Fruit fly (Drosophila melanogaster) whole organism, embryonic: ENCODE results near the gene CG14535.
A peak's percentile ranks its signal among the peaks of the same experiment; 100 is the strongest.

ENCODE experiments used
- Atf6 ChIP-seq: fragments of 200-800 bp; sonication (Bioruptor generic); IDR thresholded peaks from 2 replicates; pipeline ENCODE4 v1.3.6; 2022; ENCODE audit warnings: missing biosample characterization, missing genetic modification characterization
- B-H2 ChIP-seq: fragments of 200-800 bp; sonication (Bioruptor generic); optimal IDR thresholded peaks from 2 replicates; lab custom pipeline; 2018; ENCODE audit warnings: missing biosample characterization, mild to moderate bottlenecking, missing genetic modification characterization
- BtbVII ChIP-seq: fragments of 200-800 bp; sonication (Bioruptor generic); optimal IDR thresholded peaks from 3 replicates; lab custom pipeline; 2017; ENCODE audit warnings: missing biosample characterization, mild to moderate bottlenecking, missing genetic modification characterization
- CG10147 ChIP-seq: fragments of 200-800 bp; sonication (Bioruptor generic); optimal IDR thresholded peaks from 2 replicates; lab custom pipeline; 2019; ENCODE audit warnings: missing biosample characterization, mild to moderate bottlenecking, missing genetic modification characterization, moderate library complexity
- CG11247 ChIP-seq: fragments of 200-800 bp; sonication (Bioruptor generic); IDR thresholded peaks from 2 replicates; pipeline ENCODE4 v1.3.6; 2022; ENCODE audit warnings: missing biosample characterization, missing genetic modification characterization
- CG11504 ChIP-seq: fragments of 200-800 bp; sonication (Bioruptor generic); optimal IDR thresholded peaks from 3 replicates; lab custom pipeline; 2019; ENCODE audit warnings: missing biosample characterization, mild to moderate bottlenecking, missing genetic modification characterization, moderate library complexity
- CG12659 ChIP-seq: fragments of 200-800 bp; sonication (Bioruptor generic); optimal IDR thresholded peaks from 3 replicates; lab custom pipeline; 2017; ENCODE audit warnings: mild to moderate bottlenecking, missing biosample characterization, missing genetic modification reagents, missing genetic modification characterization
- CG15696 ChIP-seq: fragments of 200-800 bp; sonication (Bioruptor generic); optimal IDR thresholded peaks from 2 replicates; lab custom pipeline; 2019; ENCODE audit warnings: missing biosample characterization, mild to moderate bottlenecking, missing genetic modification characterization, moderate library complexity
- CG1603 ChIP-seq: fragments of 200-800 bp; sonication (Bioruptor generic); optimal IDR thresholded peaks from 2 replicates; lab custom pipeline; 2019; ENCODE audit warnings: missing biosample characterization, mild to moderate bottlenecking, missing genetic modification characterization, moderate library complexity
- CG16813 ChIP-seq: fragments of 200-800 bp; sonication (Bioruptor generic); IDR thresholded peaks from 3 replicates; pipeline ENCODE4 v1.3.6; 2022; ENCODE audit warnings: missing biosample characterization, missing genetic modification characterization; ENCODE audit not compliant: partially characterized antibody
- CG2120 ChIP-seq: fragments of 200-800 bp; sonication (Bioruptor generic); optimal IDR thresholded peaks from 3 replicates; lab custom pipeline; 2016; ENCODE audit warnings: missing biosample characterization, missing genetic modification characterization
- CG2712 ChIP-seq: fragments of 200-800 bp; optimal IDR thresholded peaks from 3 replicates; lab custom pipeline; 2019; ENCODE audit warnings: missing biosample characterization, mild to moderate bottlenecking, missing genetic modification characterization, moderate library complexity
- CG3065 ChIP-seq: fragments of 200-800 bp; sonication (Bioruptor generic); optimal IDR thresholded peaks from 2 replicates; lab custom pipeline; 2016; ENCODE audit warnings: missing biosample characterization, missing genetic modification characterization
- CG34422 ChIP-seq: fragments of 200-800 bp; sonication (Bioruptor generic); IDR thresholded peaks from 3 replicates; pipeline ENCODE4 v1.3.6; 2022; ENCODE audit warnings: missing biosample characterization, missing genetic modification characterization
- CG4282 ChIP-seq: fragments of 200-800 bp; sonication (Bioruptor generic); optimal IDR thresholded peaks from 2 replicates; lab custom pipeline; 2016; ENCODE audit warnings: missing biosample characterization, missing genetic modification characterization
- CG6689 ChIP-seq: fragments of 200-800 bp; sonication (Bioruptor generic); IDR thresholded peaks from 2 replicates; pipeline ENCODE4 v1.3.6; 2022; ENCODE audit warnings: missing biosample characterization, missing genetic modification characterization
- CG6813 ChIP-seq: fragments of 200-800 bp; sonication (Bioruptor generic); optimal IDR thresholded peaks from 2 replicates; lab custom pipeline; 2017; ENCODE audit warnings: missing biosample characterization, missing genetic modification characterization, mild to moderate bottlenecking, moderate library complexity, missing genetic modification reagents
- CG7357 ChIP-seq: fragments of 200-800 bp; sonication (Bioruptor generic); IDR thresholded peaks from 3 replicates; pipeline ENCODE4 v1.3.6; 2022; ENCODE audit warnings: missing biosample characterization, missing genetic modification characterization
- CG7987 ChIP-seq: fragments of 200-800 bp; sonication (Bioruptor generic); optimal IDR thresholded peaks from 2 replicates; lab custom pipeline; 2018; ENCODE audit warnings: missing biosample characterization, mild to moderate bottlenecking, missing genetic modification characterization, moderate library complexity
- CG9817 ChIP-seq: fragments of 200-800 bp; sonication (Bioruptor generic); optimal IDR thresholded peaks from 2 replicates; lab custom pipeline; 2018; ENCODE audit warnings: missing biosample characterization, mild to moderate bottlenecking, missing genetic modification characterization, moderate library complexity
- CoRest ChIP-seq: fragments of 200-800 bp; sonication (Bioruptor generic); optimal IDR thresholded peaks from 3 replicates; lab custom pipeline; 2018; ENCODE audit warnings: missing biosample characterization, mild to moderate bottlenecking, missing genetic modification characterization, moderate library complexity
- CrebB ChIP-seq: fragments of 200-800 bp; sonication (Bioruptor generic); optimal IDR thresholded peaks from 3 replicates; lab custom pipeline; 2018; ENCODE audit warnings: missing biosample characterization, mild to moderate bottlenecking, missing genetic modification characterization
- D ChIP-seq, 2 experiments: fragments of 200-800 bp in 1 of 2; fragments of >200 bp in 1 of 2; sonication (Bioruptor generic) in 1 of 2; optimal IDR thresholded peaks; 2 replicates in 1 of 2; 3 replicates in 1 of 2; lab custom pipeline; 2017; ENCODE audit warnings: mild to moderate bottlenecking in 1 of 2, missing biosample characterization in 1 of 2, missing genetic modification characterization in 1 of 2, missing genetic modification reagents in 1 of 2
- Hey ChIP-seq: fragments of 200-800 bp; sonication (Bioruptor generic); optimal IDR thresholded peaks from 3 replicates; lab custom pipeline; 2018; ENCODE audit warnings: missing biosample characterization, mild to moderate bottlenecking, missing genetic modification characterization
- MESR4 ChIP-seq: fragments of 200-800 bp; sonication (Bioruptor generic); optimal IDR thresholded peaks from 2 replicates; lab custom pipeline; 2018; ENCODE audit warnings: missing biosample characterization, mild to moderate bottlenecking, missing genetic modification characterization, moderate library complexity
- Med ChIP-seq: fragments of 200-800 bp; sonication (Bioruptor generic); peaks from one replicate; lab custom pipeline; 2016; ENCODE audit warnings: missing biosample characterization, missing genetic modification characterization, mild to moderate bottlenecking, inconsistent platforms, moderate library complexity
- Myb ChIP-seq: fragments of 200-800 bp; sonication (Bioruptor generic); optimal IDR thresholded peaks from 2 replicates; lab custom pipeline; 2016; ENCODE audit warnings: missing biosample characterization, missing genetic modification characterization
- NfI ChIP-seq: fragments of 200-800 bp; sonication (Bioruptor generic); optimal IDR thresholded peaks from 3 replicates; lab custom pipeline; 2018; ENCODE audit warnings: missing biosample characterization, mild to moderate bottlenecking, missing genetic modification characterization, moderate library complexity
- Ptx1 ChIP-seq: fragments of 200-800 bp; sonication (Bioruptor generic); IDR thresholded peaks from 2 replicates; pipeline ENCODE4 v1.3.6; 2022; ENCODE audit warnings: missing biosample characterization, missing genetic modification characterization
- Six4 ChIP-seq: fragments of 200-800 bp; sonication (Bioruptor generic); optimal IDR thresholded peaks from 2 replicates; lab custom pipeline; 2016; ENCODE audit warnings: missing biosample characterization, missing genetic modification characterization
- Sry-β ChIP-seq: fragments of 200-800 bp; sonication (Bioruptor generic); optimal IDR thresholded peaks from 2 replicates; lab custom pipeline; 2018; ENCODE audit warnings: missing biosample characterization, mild to moderate bottlenecking, missing genetic modification characterization, moderate library complexity
- Taf1 ChIP-seq: fragments of 200-800 bp; sonication (Bioruptor generic); IDR thresholded peaks from 2 replicates; pipeline ENCODE4 v1.3.6; 2022; ENCODE audit warnings: missing biosample characterization, missing genetic modification characterization
- Trl ChIP-seq, 3 experiments: fragments of >200 bp in 2 of 3; fragments of 200-800 bp in 1 of 3; sonication (Bioruptor generic) in 1 of 3; optimal IDR thresholded peaks; 2 replicates in 1 of 3; 3 replicates in 2 of 3; lab custom pipeline; 2016 to 2017; ENCODE audit warnings: missing biosample characterization in 1 of 3, missing genetic modification characterization in 1 of 3
- cato ChIP-seq: fragments of 200-800 bp; sonication (Bioruptor generic); optimal IDR thresholded peaks from 2 replicates; lab custom pipeline; 2016; ENCODE audit warnings: missing biosample characterization, missing genetic modification characterization, borderline replicate concordance
- dan ChIP-seq: fragments of 200-800 bp; sonication (Bioruptor generic); IDR thresholded peaks from 2 replicates; pipeline ENCODE4 v1.3.6; 2022; ENCODE audit warnings: missing biosample characterization, missing genetic modification characterization
- dmrt99B ChIP-seq: fragments of 200-800 bp; sonication (Bioruptor generic); optimal IDR thresholded peaks from 2 replicates; lab custom pipeline; 2018; ENCODE audit warnings: missing biosample characterization, mild to moderate bottlenecking, missing genetic modification characterization, moderate library complexity
- jumu ChIP-seq: fragments of 200-800 bp; sonication (Bioruptor generic); optimal IDR thresholded peaks from 3 replicates; lab custom pipeline; 2016; ENCODE audit warnings: missing biosample characterization, missing genetic modification characterization
- kni ChIP-seq: fragments of 200-800 bp; sonication (Bioruptor generic); optimal IDR thresholded peaks from 3 replicates; lab custom pipeline; 2017; ENCODE audit warnings: mild to moderate bottlenecking, missing biosample characterization, missing genetic modification reagents, missing genetic modification characterization
- nerfin-1 ChIP-seq: fragments of 200-800 bp; sonication (Bioruptor generic); optimal IDR thresholded peaks from 3 replicates; lab custom pipeline; 2019; ENCODE audit warnings: missing biosample characterization, mild to moderate bottlenecking, missing genetic modification characterization, moderate library complexity
- pfk ChIP-seq: fragments of 200-800 bp; sonication (Bioruptor generic); optimal IDR thresholded peaks from 2 replicates; lab custom pipeline; 2018; ENCODE audit warnings: missing biosample characterization, mild to moderate bottlenecking, missing genetic modification characterization, moderate library complexity
- phol ChIP-seq: fragments of 200-800 bp; sonication (Bioruptor generic); optimal IDR thresholded peaks from 3 replicates; lab custom pipeline; 2018; ENCODE audit warnings: missing biosample characterization, mild to moderate bottlenecking, missing genetic modification characterization, moderate library complexity
- pzg ChIP-seq: fragments of 200-800 bp; sonication (Bioruptor generic); optimal IDR thresholded peaks from 3 replicates; lab custom pipeline; 2018; ENCODE audit warnings: missing biosample characterization, mild to moderate bottlenecking, missing genetic modification characterization, moderate library complexity
- rib ChIP-seq: fragments of 200-800 bp; sonication (Bioruptor generic); IDR thresholded peaks from 2 replicates; pipeline ENCODE4 v1.3.6; 2022; ENCODE audit warnings: missing biosample characterization, missing genetic modification characterization
- sens ChIP-seq: fragments of 200-800 bp; sonication (Bioruptor generic); peaks from one replicate; lab custom pipeline; 2016; ENCODE audit warnings: missing biosample characterization, missing genetic modification characterization
- sna ChIP-seq: fragments of 200-800 bp; sonication (Bioruptor generic); IDR thresholded peaks from 2 replicates; pipeline ENCODE4 v1.3.6; 2022; ENCODE audit warnings: missing biosample characterization, missing genetic modification characterization; ENCODE audit not compliant: partially characterized antibody
- sr ChIP-seq: fragments of 200-800 bp; sonication (Bioruptor generic); IDR thresholded peaks from 3 replicates; pipeline ENCODE4 v1.3.6; 2022; ENCODE audit warnings: missing biosample characterization, missing genetic modification characterization
- sug ChIP-seq: fragments of 200-800 bp; optimal IDR thresholded peaks from 2 replicates; lab custom pipeline; 2019; ENCODE audit warnings: missing biosample characterization, mild to moderate bottlenecking, missing genetic modification characterization, moderate library complexity
- wek ChIP-seq: fragments of 200-800 bp; sonication (Bioruptor generic); optimal IDR thresholded peaks from 3 replicates; lab custom pipeline; 2018; ENCODE audit warnings: missing biosample characterization, mild to moderate bottlenecking, missing genetic modification characterization, moderate library complexity
- wor ChIP-seq: fragments of 200-800 bp; sonication (Bioruptor generic); IDR thresholded peaks from 2 replicates; pipeline ENCODE4 v1.3.6; 2022; ENCODE audit warnings: missing biosample characterization, missing genetic modification characterization

CG14535 gene

DNA sequence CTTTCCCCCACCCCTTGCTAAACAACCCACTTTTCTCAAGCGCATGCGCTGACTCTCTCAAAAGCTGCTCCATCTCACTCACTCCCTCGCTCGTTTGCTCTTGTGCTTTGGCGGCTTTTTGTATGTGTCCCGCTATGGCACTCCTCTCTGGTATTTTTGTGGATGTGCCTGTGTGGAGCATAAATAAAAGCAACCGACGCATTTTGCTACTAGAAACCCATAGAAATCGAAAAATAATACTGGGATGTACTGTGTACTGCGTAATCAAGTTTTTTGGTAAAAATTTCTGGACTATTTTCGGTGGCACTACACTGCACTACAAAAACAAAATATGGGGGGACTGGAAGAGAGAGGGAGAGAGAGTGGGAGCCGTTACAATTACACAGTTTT, 45.6 kb downstream of the CG14535 start (continued):
- TF ChIP-seq CG3065 (GFP tag; lab: Kevin White, UChicago) (no peak), CG2120 (GFP tag; lab: Kevin White, UChicago) (peak; percentile 29), cato (GFP tag; lab: Kevin White, UChicago) (no peak), nerfin-1 (peak; percentile 95), CG11247 (GFP tag; lab: Robert Waterston, UW) (no peak), wor (GFP tag; lab: Robert Waterston, UW) (no peak), CG16813 (GFP tag; lab: Robert Waterston, UW) (no peak), CG11504 (tag; lab: Kevin White, UChicago) (no peak), NfI (GFP tag; lab: Kevin White, UChicago) (no peak), Hey (tag; lab: Kevin White, UChicago) (no peak), MESR4 (peak; percentile 18), dmrt99B (tag; lab: Kevin White, UChicago) (peak; percentile 14), Six4 (GFP tag; lab: Kevin White, UChicago) (no peak), CG10147 (GFP tag; lab: Kevin White, UChicago) (peak; percentile 4), Ptx1 (GFP tag; lab: Robert Waterston, UW) (0 out of 2 replicates have a peak, but pooled peaks have one; percentile 7), pfk (GFP tag; lab: Kevin White, UChicago) (peak; percentile 40), CG15696 (no peak), CG6689 (GFP tag; lab: Robert Waterston, UW) (no peak), Atf6 (peak; percentile 58; the same call in 1 of the 2 replicates), sr (GFP tag; lab: Robert Waterston, UW) (peak; percentile 26; the same call in 1 of the 3 replicates), CrebB (no peak), sug (tag; lab: Kevin White, UChicago) (peak; percentile 39), CG6813 (GFP tag; lab: Kevin White, UChicago) (peak; percentile 58), Taf1 (GFP tag; lab: Robert Waterston, UW) (no peak), CoRest (tag; lab: Kevin White, UChicago) (peak; percentile 2), dan (GFP tag; lab: Robert Waterston, UW) (no peak), jumu (GFP tag; lab: Kevin White, UChicago) (no peak), D (optimal IDR thresholded peaks at IDR 0.05; lab: Kevin White, UChicago) (no peak), D (GFP tag; optimal IDR thresholded peaks at IDR 0.05; lab: Kevin White, UChicago) (no peak), CG7357 (GFP tag; lab: Robert Waterston, UW) (no peak), phol (tag; lab: Kevin White, UChicago) (no peak), BtbVII (no peak), CG2712 (no peak), CG34422 (peak; percentile 77; the same call in 1 of the 3 replicates), B-H2 (GFP tag; lab: Kevin White, UChicago) (no peak), sens (GFP tag; lab: Kevin White, UChicago) (peak; percentile 91), kni (GFP tag; lab: Kevin White, UChicago) (peak; percentile 86), CG7987 (GFP tag; lab: Kevin White, UChicago) (peak; percentile 63), Myb (peak; percentile 39), Trl (optimal IDR thresholded peaks at IDR 0.05; lab: Kevin White, UChicago) (peak; percentile 83 to 97), Trl (GFP tag; optimal IDR thresholded peaks at IDR 0.05; lab: Kevin White, UChicago) (peak; percentile 64), CG12659 (GFP tag; lab: Kevin White, UChicago) (peak; percentile 50), wek (GFP tag; lab: Kevin White, UChicago) (no peak), rib (GFP tag; lab: Robert Waterston, UW) (peak; percentile 58), Sry-β (no peak), CG1603 (tag; lab: Kevin White, UChicago) (no peak), pzg (peak; percentile 48), sna (GFP tag; lab: Robert Waterston, UW) (no peak), Med (GFP tag; lab: Kevin White, UChicago) (peak; percentile 91), CG9817 (tag; lab: Kevin White, UChicago) (peak; percentile 7), CG4282 (no peak)
